Worm (Caenorhabditis elegans): ENCODE data around the gene unc-39.

DNA sequence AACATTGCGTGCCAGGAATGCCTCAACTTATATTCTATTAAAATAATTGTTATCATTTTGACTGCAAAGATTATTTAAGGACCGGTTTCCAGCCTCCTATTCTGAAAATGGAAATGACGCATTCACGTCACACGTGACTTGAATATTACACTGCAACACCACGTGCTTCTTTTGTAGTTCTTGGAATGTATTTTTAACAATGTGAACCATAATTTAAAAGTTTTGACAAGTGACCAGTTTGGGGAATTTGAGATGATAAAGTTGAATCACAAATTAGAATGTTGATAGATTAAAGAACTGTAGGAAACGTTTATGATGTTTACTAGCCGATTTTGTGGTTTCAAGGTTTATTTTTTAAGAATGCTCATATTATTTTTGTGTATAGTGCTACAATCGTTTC, 31.2 kb upstream of the unc-39 start, which contains the start of gene F47B8.10:
- TF ChIP-seq jun-1 (tag; optimal IDR thresholded peaks at IDR 0.05) (no peak), ama-1 (optimal IDR thresholded peaks at IDR 0.05) (no peak), daf-12 (tag; optimal IDR thresholded peaks at IDR 0.05) (no peak), nhr-25 (tag; optimal IDR thresholded peaks at IDR 0.05) (no peak)
